Fruit fly (Drosophila melanogaster) whole organism, adult: ENCODE measurements around the gene CG44141.

Experiments
- CG1620 ChIP-seq: fragments of 200-800 bp; sonication (Bioruptor generic); optimal IDR thresholded peaks from 2 replicates; lab custom pipeline; 2016; ENCODE audit warnings: missing biosample characterization, missing genetic modification characterization
- CG5204 ChIP-seq: fragments of 200-800 bp; sonication (Bioruptor generic); optimal IDR thresholded peaks from 2 replicates; lab custom pipeline; 2016; ENCODE audit warnings: missing biosample characterization, missing genetic modification characterization
- CG7045 ChIP-seq: fragments of 200-800 bp; sonication (Bioruptor generic); optimal IDR thresholded peaks from 2 replicates; lab custom pipeline; 2017; ENCODE audit warnings: missing biosample characterization, mild to moderate bottlenecking, missing genetic modification characterization
- CG7101 ChIP-seq: fragments of 200-800 bp; sonication (Bioruptor generic); optimal IDR thresholded peaks from 2 replicates; lab custom pipeline; 2018; ENCODE audit warnings: missing biosample characterization, mild to moderate bottlenecking, missing genetic modification characterization, moderate library complexity
- Clk ChIP-seq: fragments of 200-800 bp; sonication (Bioruptor generic); optimal IDR thresholded peaks from 2 replicates; lab custom pipeline; 2017; ENCODE audit warnings: missing biosample characterization, missing genetic modification characterization
- Crg-1 ChIP-seq: fragments of 200-800 bp; sonication (Bioruptor generic); optimal IDR thresholded peaks from 2 replicates; lab custom pipeline; 2016; ENCODE audit warnings: missing biosample characterization, missing genetic modification characterization
- Hr96 ChIP-seq: fragments of 200-800 bp; sonication (Bioruptor generic); optimal IDR thresholded peaks from 2 replicates; lab custom pipeline; 2016; ENCODE audit warnings: missing biosample characterization, missing genetic modification characterization
- Mnt ChIP-seq: fragments of 200-800 bp; sonication (Bioruptor generic); optimal IDR thresholded peaks from 2 replicates; lab custom pipeline; 2016; ENCODE audit warnings: missing biosample characterization, mild to moderate bottlenecking, missing genetic modification characterization
- bab1 ChIP-seq: fragments of 200-800 bp; sonication (Bioruptor generic); optimal IDR thresholded peaks from 3 replicates; lab custom pipeline; 2019; ENCODE audit warnings: missing biosample characterization, mild to moderate bottlenecking, missing genetic modification characterization, moderate library complexity
- cic ChIP-seq: fragments of 200-800 bp; sonication (Bioruptor generic); optimal IDR thresholded peaks from 2 replicates; lab custom pipeline; 2017; ENCODE audit warnings: missing biosample characterization, mild to moderate bottlenecking, missing genetic modification characterization, moderate library complexity
- cnc ChIP-seq, 2 experiments: fragments of >200 bp; optimal IDR thresholded peaks; 2 replicates each; lab custom pipeline; 2017
- ovo ChIP-seq: fragments of 200-800 bp; sonication (Bioruptor generic); optimal IDR thresholded peaks from 2 replicates; lab custom pipeline; 2016; ENCODE audit warnings: missing biosample characterization, missing genetic modification characterization

dm6 chr2L:15609139-15609538, 50.1 kb downstream of the CG44141 start:
- no peak for TF ChIP-seq CG7045 (GFP tag; lab: Kevin White, UChicago)
- no peak for TF ChIP-seq cnc (optimal IDR thresholded peaks at IDR 0.05; lab: Kevin White, UChicago)
- TF ChIP-seq CG5204 (GFP tag; lab: Kevin White, UChicago), result no peak
- no peak for TF ChIP-seq Crg-1 (GFP tag; lab: Kevin White, UChicago)
- no peak for TF ChIP-seq CG7101 (tag; lab: Kevin White, UChicago)
- no peak for TF ChIP-seq ovo
- TF ChIP-seq Clk (GFP tag; lab: Kevin White, UChicago), result no peak
- TF ChIP-seq Hr96 (GFP tag; lab: Kevin White, UChicago), result no peak
- no peak for TF ChIP-seq cic (GFP tag; lab: Kevin White, UChicago)
- no peak for TF ChIP-seq bab1 (GFP tag; lab: Kevin White, UChicago)
- TF ChIP-seq Mnt (GFP tag; lab: Kevin White, UChicago), result no peak
- TF ChIP-seq CG1620 (GFP tag; lab: Kevin White, UChicago), result no peak
